Fruit fly (Drosophila melanogaster): ENCODE data around the gene Ptp36E.

Ptp36E gene

DNA sequence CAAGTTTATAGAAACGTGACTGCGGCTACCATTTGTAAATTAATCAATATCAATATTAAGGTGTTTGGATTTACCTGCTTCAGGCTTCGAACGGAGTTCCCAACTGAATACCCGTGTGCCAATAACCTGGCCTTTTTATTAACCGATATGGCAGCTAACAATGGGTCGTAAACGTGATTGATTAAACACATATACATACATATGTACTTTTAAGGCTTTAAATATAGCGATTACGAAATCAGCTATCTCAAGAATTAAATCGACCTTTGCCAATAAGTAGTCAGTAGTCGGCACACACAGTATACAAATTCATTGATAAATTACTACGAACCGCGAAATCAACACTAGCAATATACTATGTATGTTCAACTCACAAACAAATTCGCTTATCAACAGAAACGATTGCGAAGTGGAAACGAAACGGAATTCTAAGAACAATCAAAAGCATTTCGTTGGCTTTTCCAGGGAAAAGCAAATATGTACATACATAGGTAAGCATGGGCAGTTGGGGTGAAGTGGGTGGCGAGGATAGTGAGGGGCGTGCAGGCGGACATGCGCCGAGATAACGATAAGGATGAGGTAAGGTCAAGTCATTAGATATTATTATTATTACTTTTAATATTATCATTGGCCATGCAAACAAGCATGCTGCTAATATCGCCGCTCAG, 36.1 kb downstream of the Ptp36E start (continued):
- TF ChIP-seq vri (GFP tag; optimal IDR thresholded peaks at IDR 0.05) (peak; percentile 91), svp (GFP tag) (peak; percentile 48), CG6854 (GFP tag; optimal IDR thresholded peaks at IDR 0.05) (peak; percentile 17), Eip93F (GFP tag; optimal IDR thresholded peaks at IDR 0.05) (peak; percentile 45), net (GFP tag; optimal IDR thresholded peaks at IDR 0.05) (no peak), ss (GFP tag; optimal IDR thresholded peaks at IDR 0.05) (no peak), cyc (GFP tag; optimal IDR thresholded peaks at IDR 0.05) (no peak), spab (GFP tag; optimal IDR thresholded peaks at IDR 0.05) (peak; percentile 12), esn (GFP tag; optimal IDR thresholded peaks at IDR 0.05) (peak; percentile 12), CG9139 (GFP tag; optimal IDR thresholded peaks at IDR 0.05) (no peak), CG6163 (GFP tag; IDR thresholded peaks at IDR 0.05) (no peak), Hr4 (GFP tag; optimal IDR thresholded peaks at IDR 0.05) (no peak), CG15336 (GFP tag; IDR thresholded peaks at IDR 0.05) (no peak), Met (GFP tag; optimal IDR thresholded peaks at IDR 0.05) (peak; percentile 5), eg (GFP tag; IDR thresholded peaks at IDR 0.05) (no peak), Gug (GFP tag; IDR thresholded peaks at IDR 0.05) (no peak), CG1621 (tag; optimal IDR thresholded peaks at IDR 0.05) (no peak), Sox102F (GFP tag; optimal IDR thresholded peaks at IDR 0.05) (no peak)

DNA sequence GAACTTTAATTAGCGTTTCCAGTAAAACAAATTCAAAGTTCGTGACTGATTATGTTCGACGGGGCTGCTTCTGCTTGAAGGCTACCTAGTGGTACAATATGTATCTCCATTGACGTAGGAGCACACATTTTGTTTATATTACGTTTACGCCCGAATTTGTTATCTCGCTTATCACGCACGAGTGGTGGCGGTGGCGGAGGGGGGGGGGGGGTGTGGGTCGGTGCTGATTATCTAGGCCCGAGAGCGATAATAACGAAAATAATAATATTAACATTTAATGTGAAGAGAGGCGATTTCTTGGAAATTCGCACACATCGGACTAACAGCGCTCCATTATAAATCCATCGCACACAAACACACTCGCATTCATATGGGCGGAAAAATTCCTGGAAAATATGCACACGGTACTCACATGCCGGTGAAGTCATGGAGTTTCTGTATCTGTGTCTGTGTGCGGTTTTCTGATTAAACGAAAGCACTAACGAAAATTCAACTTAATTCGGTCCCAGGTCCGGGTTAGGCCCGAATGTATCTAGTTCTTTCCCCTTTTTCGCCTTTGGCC, 37.2 kb downstream of the Ptp36E start:
- no peak for TF ChIP-seq dac (GFP tag; optimal IDR thresholded peaks at IDR 0.05)
- TF ChIP-seq fkh (GFP tag; optimal IDR thresholded peaks at IDR 0.05): peak; percentile 86
- TF ChIP-seq svp (GFP tag): peak; percentile 78
- TF ChIP-seq Met (GFP tag; optimal IDR thresholded peaks at IDR 0.05): no peak
- TF ChIP-seq vri (GFP tag; optimal IDR thresholded peaks at IDR 0.05): peak; percentile 9

DNA sequence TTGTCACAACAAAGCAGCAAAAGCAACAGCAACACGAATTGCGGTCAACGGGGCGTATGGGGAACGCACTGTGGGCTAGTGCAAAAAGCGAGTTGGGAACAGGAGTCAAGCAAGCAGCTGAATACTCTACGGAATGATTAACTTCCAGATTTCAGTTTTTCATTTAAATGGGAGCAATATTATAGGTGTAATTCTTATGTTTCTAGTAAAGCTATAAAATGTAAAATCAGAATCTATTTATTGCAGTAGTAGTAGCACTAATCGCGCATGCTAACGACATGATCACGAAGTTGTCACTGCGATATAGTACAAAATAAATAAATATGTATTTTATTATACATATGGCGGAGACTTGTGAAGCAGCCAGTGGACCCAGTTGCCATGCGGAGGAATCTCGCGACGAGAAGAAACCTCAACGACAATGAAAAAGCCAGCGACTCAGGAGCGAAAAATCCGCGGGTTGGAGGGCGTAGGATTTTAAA, 38.1 kb downstream of the Ptp36E start:
- peak in 1 of 2 experiments; percentile 48 for TF ChIP-seq salr (GFP tag; optimal IDR thresholded peaks at IDR 0.05)
- peak; percentile 50 for TF ChIP-seq CG4318 (GFP tag; optimal IDR thresholded peaks at IDR 0.05)
- TF ChIP-seq CG1621 (tag; optimal IDR thresholded peaks at IDR 0.05): peak; percentile 36
- TF ChIP-seq Met (GFP tag; optimal IDR thresholded peaks at IDR 0.05): peak; percentile 67
- TF ChIP-seq vri (GFP tag; optimal IDR thresholded peaks at IDR 0.05): no peak
- peak; percentile 72 for TF ChIP-seq CG34406 (GFP tag; optimal IDR thresholded peaks at IDR 0.05)
- TF ChIP-seq CG8632 (GFP tag; optimal IDR thresholded peaks at IDR 0.05): peak; percentile 66
- TF ChIP-seq CG6276 (GFP tag; optimal IDR thresholded peaks at IDR 0.05): peak; percentile 48
- TF ChIP-seq fd85E (GFP tag; optimal IDR thresholded peaks at IDR 0.05): peak; percentile 33
- TF ChIP-seq Sox102F (GFP tag; optimal IDR thresholded peaks at IDR 0.05): peak; percentile 45
- peak; percentile 76 for TF ChIP-seq pdm3 (GFP tag; optimal IDR thresholded peaks at IDR 0.05)
- peak; percentile 72 for TF ChIP-seq CG3032 (tag; optimal IDR thresholded peaks at IDR 0.05)
- peak; percentile 27; the same call in 1 of the 3 replicates for TF ChIP-seq CG6163 (GFP tag; IDR thresholded peaks at IDR 0.05)
- peak; percentile 58 for TF ChIP-seq Smox (GFP tag; optimal IDR thresholded peaks at IDR 0.05)
- TF ChIP-seq acj6 (GFP tag; optimal IDR thresholded peaks at IDR 0.05): peak; percentile 73
- TF ChIP-seq Hr4 (GFP tag; optimal IDR thresholded peaks at IDR 0.05): peak; percentile 61
- TF ChIP-seq Lpt (GFP tag; optimal IDR thresholded peaks at IDR 0.05): peak; percentile 47
- TF ChIP-seq esn (GFP tag; optimal IDR thresholded peaks at IDR 0.05): peak; percentile 65
- peak; percentile 57 for TF ChIP-seq CG8119 (GFP tag; IDR thresholded peaks at IDR 0.05)
- TF ChIP-seq CG31627 (GFP tag; optimal IDR thresholded peaks at IDR 0.05): peak; percentile 65
- TF ChIP-seq lz (GFP tag; optimal IDR thresholded peaks at IDR 0.05): peak; percentile 63
- peak; percentile 54 for TF ChIP-seq Sox15 (GFP tag; optimal IDR thresholded peaks at IDR 0.05)
- peak; percentile 86 for TF ChIP-seq svp (GFP tag)
- peak; percentile 71 for TF ChIP-seq OdsH (GFP tag; optimal IDR thresholded peaks at IDR 0.05)
- peak; percentile 41 for TF ChIP-seq CG9139 (GFP tag; optimal IDR thresholded peaks at IDR 0.05)
- TF ChIP-seq ss (GFP tag; optimal IDR thresholded peaks at IDR 0.05): peak; percentile 34 to 69
- no peak for TF ChIP-seq Blimp-1 (GFP tag; optimal IDR thresholded peaks at IDR 0.05)
- peak; percentile 44; the same call in 1 of the 3 replicates for TF ChIP-seq eg (GFP tag; IDR thresholded peaks at IDR 0.05)
- peak; percentile 70 for TF ChIP-seq CG15336 (GFP tag; IDR thresholded peaks at IDR 0.05)
- peak; percentile 25 for TF ChIP-seq CG16779 (tag; optimal IDR thresholded peaks at IDR 0.05)
- no peak for TF ChIP-seq fkh (GFP tag; optimal IDR thresholded peaks at IDR 0.05)
- TF ChIP-seq fd59A (GFP tag; optimal IDR thresholded peaks at IDR 0.05): peak; percentile 51
- peak; percentile 63 for TF ChIP-seq CG10631 (GFP tag; optimal IDR thresholded peaks at IDR 0.05)
- peak; percentile 59 for TF ChIP-seq Ets96B (tag; optimal IDR thresholded peaks at IDR 0.05)
- peak; percentile 64 for TF ChIP-seq CG11902 (GFP tag; optimal IDR thresholded peaks at IDR 0.05)
- TF ChIP-seq achi (GFP tag; optimal IDR thresholded peaks at IDR 0.05): peak; percentile 41
